Worm (Caenorhabditis elegans): ENCODE measurements around the gene gly-3.

DNA sequence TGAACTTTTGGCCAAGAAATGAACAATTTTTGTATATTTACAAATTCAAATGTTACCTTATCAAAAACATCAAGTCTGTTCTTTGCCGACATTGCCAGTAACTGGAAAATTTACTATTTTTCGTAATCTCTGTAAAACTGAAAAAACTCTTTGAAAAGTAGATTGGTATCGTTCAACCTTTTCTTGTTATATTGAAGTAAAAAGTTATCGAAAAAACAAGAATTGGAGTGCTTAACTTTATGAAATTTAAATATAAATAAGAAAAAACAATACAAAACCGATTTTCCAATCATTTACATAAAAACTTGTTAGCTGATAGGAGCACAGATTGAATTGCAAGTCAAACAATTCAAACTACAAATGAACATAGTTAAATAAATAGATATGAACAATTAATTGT lies 32.7 kb downstream of the gly-3 start, which contains the start of gene ZK688.11:
- TF ChIP-seq him-1 (tag; optimal IDR thresholded peaks at IDR 0.05), result no peak
- TF ChIP-seq dao-5 (tag; optimal IDR thresholded peaks at IDR 0.05), result no peak
